Fruit fly (Drosophila melanogaster): ENCODE measurements around the gene Act5C.

Act5C gene

dm6 chrX:5883394-5883793 is 17.3 kb upstream of the Act5C start (continued):
- TF ChIP-seq p53 (GFP tag; optimal IDR thresholded peaks at IDR 0.05): peak; percentile 17
- no peak for TF ChIP-seq CG10979 (tag; optimal IDR thresholded peaks at IDR 0.05)
- TF ChIP-seq CHES-1-like (GFP tag; optimal IDR thresholded peaks at IDR 0.05): peak; percentile 5
- no peak for TF ChIP-seq CG13775 (GFP tag; optimal IDR thresholded peaks at IDR 0.05)
- no peak for TF ChIP-seq CG6272 (GFP tag; IDR thresholded peaks at IDR 0.05)
- TF ChIP-seq pfk (GFP tag; optimal IDR thresholded peaks at IDR 0.05): no peak
- TF ChIP-seq Antp (GFP tag; optimal IDR thresholded peaks at IDR 0.05): peak; percentile 25
- TF ChIP-seq mam (GFP tag; optimal IDR thresholded peaks at IDR 0.05): peak; percentile 46
- no peak for TF ChIP-seq exex (tag; optimal IDR thresholded peaks at IDR 0.05)
- TF ChIP-seq CG11456 (GFP tag; IDR thresholded peaks at IDR 0.05): peak; percentile 82
- peak; percentile 60; the same call in 2 of the 3 replicates for TF ChIP-seq zfh1 (GFP tag; IDR thresholded peaks at IDR 0.05)
- TF ChIP-seq CG31365 (tag; optimal IDR thresholded peaks at IDR 0.05): no peak
- TF ChIP-seq ind (GFP tag; optimal IDR thresholded peaks at IDR 0.05): peak; percentile 12
- no peak for TF ChIP-seq ci (GFP tag; IDR thresholded peaks at IDR 0.05)
- TF ChIP-seq CG17612 (GFP tag; IDR thresholded peaks at IDR 0.05): no peak
- TF ChIP-seq klu (GFP tag; IDR thresholded peaks at IDR 0.05): no peak
- no peak for TF ChIP-seq ro (GFP tag; IDR thresholded peaks at IDR 0.05)
- TF ChIP-seq chif (GFP tag; optimal IDR thresholded peaks at IDR 0.05): peak in 1 of 2 experiments; percentile 64
- TF ChIP-seq Six4 (GFP tag; optimal IDR thresholded peaks at IDR 0.05): no peak
- peak; percentile 25; the same call in 1 of the 3 replicates for TF ChIP-seq croc (GFP tag; conservative IDR thresholded peaks at IDR 0.05)
- peak; percentile 24 for TF ChIP-seq unpg (GFP tag; optimal IDR thresholded peaks at IDR 0.05)
- no peak for TF ChIP-seq z (GFP tag; IDR thresholded peaks at IDR 0.05)
- peak; percentile 11 for TF ChIP-seq en (GFP tag; optimal IDR thresholded peaks at IDR 0.05)
- TF ChIP-seq PHDP (tag; optimal IDR thresholded peaks at IDR 0.05): peak; percentile 17
- no peak for TF ChIP-seq Asciz (GFP tag; optimal IDR thresholded peaks at IDR 0.05)
- TF ChIP-seq CG9797 (GFP tag; optimal IDR thresholded peaks at IDR 0.05): no peak
- no peak for TF ChIP-seq CG30020 (tag; optimal IDR thresholded peaks at IDR 0.05)
- TF ChIP-seq unc-4 (GFP tag; IDR thresholded peaks at IDR 0.05; ENCODE audit: partially characterized antibody): no peak
- peak; percentile 1 for TF ChIP-seq scrt (GFP tag; optimal IDR thresholded peaks at IDR 0.05)
- TF ChIP-seq CG17912 (GFP tag; optimal IDR thresholded peaks at IDR 0.05): peak; percentile 70
- TF ChIP-seq CG17802 (tag; optimal IDR thresholded peaks at IDR 0.05): no peak
- TF ChIP-seq CG10959 (GFP tag; IDR thresholded peaks at IDR 0.05): no peak
- no peak for TF ChIP-seq CG12299 (tag; optimal IDR thresholded peaks at IDR 0.05)
- no peak for TF ChIP-seq CG6254 (GFP tag; optimal IDR thresholded peaks at IDR 0.05)
- TF ChIP-seq slou (GFP tag; optimal IDR thresholded peaks at IDR 0.05): peak; percentile 19
- no peak for TF ChIP-seq bowl (GFP tag; IDR thresholded peaks at IDR 0.05)
- TF ChIP-seq lov (optimal IDR thresholded peaks at IDR 0.05): no peak
- TF ChIP-seq lov (GFP tag; IDR thresholded peaks at IDR 0.05): no peak

dm6 chrX:5884294-5884693 is 16.4 kb upstream of the Act5C start:
- TF ChIP-seq fru (optimal IDR thresholded peaks at IDR 0.05) (no peak), Dp (GFP tag; optimal IDR thresholded peaks at IDR 0.05) (no peak), sd (tag; optimal IDR thresholded peaks at IDR 0.05) (peak; percentile 48), Pdp1 (GFP tag; optimal IDR thresholded peaks at IDR 0.05) (peak in 1 of 2 experiments; percentile 88), CG4617 (GFP tag; optimal IDR thresholded peaks at IDR 0.05; ENCODE audit: borderline replicate concordance) (no peak), CG17802 (tag; optimal IDR thresholded peaks at IDR 0.05) (no peak), sens-2 (GFP tag; IDR thresholded peaks at IDR 0.05) (no peak), exex (tag; optimal IDR thresholded peaks at IDR 0.05) (peak; percentile 39), Dip3 (GFP tag; optimal IDR thresholded peaks at IDR 0.05) (no peak), gce (GFP tag; IDR thresholded peaks at IDR 0.05) (no peak), Med (GFP tag) (peak; percentile 24), sens (GFP tag) (no peak), CG6689 (GFP tag; IDR thresholded peaks at IDR 0.05) (no peak), CG4730 (GFP tag; IDR thresholded peaks at IDR 0.05) (no peak), HLH54F (GFP tag; optimal IDR thresholded peaks at IDR 0.05) (no peak), CG6175 (GFP tag; IDR thresholded peaks at IDR 0.05) (no peak), phol (tag; optimal IDR thresholded peaks at IDR 0.05) (no peak), GATAe (GFP tag; conservative IDR thresholded peaks at IDR 0.05) (peak; percentile 22; the same call in 1 of the 2 replicates), NfI (GFP tag; optimal IDR thresholded peaks at IDR 0.05) (no peak)

Data from whole organism, embryonic.